Fruit fly (Drosophila melanogaster) whole organism, wandering third instar larva: ENCODE results near the gene Rcd7.

Source experiments
- Abd-B ChIP-seq: fragments of >200 bp; optimal IDR thresholded peaks from 2 replicates; lab custom pipeline; 2017; ENCODE audit warnings: missing biosample characterization, missing genetic modification characterization
- CG32264 ChIP-seq: fragments of 200-800 bp; sonication (Bioruptor generic); optimal IDR thresholded peaks from 2 replicates; lab custom pipeline; 2016; ENCODE audit warnings: missing biosample characterization, missing genetic modification characterization
- CG9705 ChIP-seq: fragments of 200-800 bp; sonication (Bioruptor generic); optimal IDR thresholded peaks from 2 replicates; lab custom pipeline; 2018; ENCODE audit warnings: missing biosample characterization, mild to moderate bottlenecking, missing genetic modification characterization
- CrebA ChIP-seq: fragments of 200-800 bp; sonication (Bioruptor generic); optimal IDR thresholded peaks from 2 replicates; lab custom pipeline; 2016; ENCODE audit warnings: missing biosample characterization, mild to moderate bottlenecking, missing genetic modification characterization, borderline replicate concordance
- Dfd ChIP-seq: fragments of >200 bp; optimal IDR thresholded peaks from 2 replicates; lab custom pipeline; 2017; ENCODE audit warnings: missing biosample characterization, missing genetic modification characterization
- Dif ChIP-seq: fragments of 200-275, 200-300 bp; sonication (Bioruptor generic); optimal IDR thresholded peaks from 2 replicates; lab custom pipeline; 2018; ENCODE audit warnings: missing biosample characterization, missing genetic modification characterization; ENCODE audit not compliant: partially characterized antibody
- GATAd ChIP-seq: sonication (Bioruptor generic); optimal IDR thresholded peaks from 2 replicates; lab custom pipeline; 2016; ENCODE audit warnings: missing biosample characterization, missing genetic modification characterization
- HLH106 ChIP-seq: fragments of 200-800 bp; optimal IDR thresholded peaks from 3 replicates; lab custom pipeline; 2019; ENCODE audit warnings: missing biosample characterization, mild to moderate bottlenecking, missing genetic modification characterization, moderate library complexity
- Hnf4 ChIP-seq: fragments of 200-800 bp; sonication (Bioruptor generic); optimal IDR thresholded peaks from 2 replicates; lab custom pipeline; 2016; ENCODE audit warnings: missing biosample characterization, mild to moderate bottlenecking, missing genetic modification characterization
- Hr83 ChIP-seq: fragments of 200-300 bp; sonication (Bioruptor generic); optimal IDR thresholded peaks from 2 replicates; lab custom pipeline; 2016; ENCODE audit warnings: missing biosample characterization, mild to moderate bottlenecking, missing genetic modification characterization, moderate library complexity; ENCODE audit not compliant: poor library complexity, severe bottlenecking
- Jra ChIP-seq: sonication (Bioruptor generic); optimal IDR thresholded peaks from 2 replicates; lab custom pipeline; 2016; ENCODE audit warnings: missing biosample characterization, missing genetic modification characterization
- Mio ChIP-seq: sonication (Bioruptor generic); optimal IDR thresholded peaks from 2 replicates; lab custom pipeline; 2016; ENCODE audit warnings: missing biosample characterization, missing genetic modification characterization
- Myc ChIP-seq: fragments of >200 bp; optimal IDR thresholded peaks from 2 replicates; lab custom pipeline; 2017
- N ChIP-seq: fragments of >200 bp; optimal IDR thresholded peaks from 2 replicates; lab custom pipeline; 2018; ENCODE audit warnings: missing biosample characterization, missing external identifiers, missing genetic modification characterization
- OdsH ChIP-seq: fragments of 200-800 bp; sonication (Bioruptor generic); optimal IDR thresholded peaks from 2 replicates; lab custom pipeline; 2016; ENCODE audit warnings: missing biosample characterization, mild to moderate bottlenecking, missing genetic modification characterization
- Rel ChIP-seq, 2 experiments: fragments of 200-800 bp; sonication (Bioruptor generic) in 1 of 2; optimal IDR thresholded peaks; 2 replicates in 1 of 2; 3 replicates in 1 of 2; lab custom pipeline; 2016 to 2019; ENCODE audit warnings: mild to moderate bottlenecking in 2 of 2, missing biosample characterization in 2 of 2, missing genetic modification characterization in 2 of 2, moderate library complexity in 1 of 2
- Sp1 ChIP-seq: fragments of 200-800 bp; sonication (Bioruptor generic); optimal IDR thresholded peaks from 3 replicates; lab custom pipeline; 2019; ENCODE audit warnings: missing biosample characterization, mild to moderate bottlenecking, missing genetic modification characterization, moderate library complexity
- Vsx2 ChIP-seq: fragments of 200-300, 225-300 bp; sonication (Bioruptor generic); optimal IDR thresholded peaks from 2 replicates; lab custom pipeline; 2018; ENCODE audit warnings: missing biosample characterization, missing genetic modification characterization; ENCODE audit not compliant: partially characterized antibody
- br ChIP-seq: fragments of 200-800 bp; sonication (Bioruptor generic); optimal IDR thresholded peaks from 2 replicates; lab custom pipeline; 2016; ENCODE audit warnings: missing biosample characterization, missing genetic modification characterization
- brk ChIP-seq: fragments of 200-800 bp; sonication (Bioruptor generic); optimal IDR thresholded peaks from 2 replicates; lab custom pipeline; 2016; ENCODE audit warnings: missing biosample characterization, mild to moderate bottlenecking, missing genetic modification characterization
- dmrt93B ChIP-seq: fragments of 200-800 bp; sonication (Bioruptor generic); optimal IDR thresholded peaks from 2 replicates; lab custom pipeline; 2018; ENCODE audit warnings: missing biosample characterization, mild to moderate bottlenecking, missing genetic modification characterization
- dsf ChIP-seq: sonication (Bioruptor generic); optimal IDR thresholded peaks from 2 replicates; lab custom pipeline; 2016; ENCODE audit warnings: missing biosample characterization, missing genetic modification characterization, borderline replicate concordance
- ey ChIP-seq: fragments of 200-800 bp; sonication (Bioruptor generic); optimal IDR thresholded peaks from 2 replicates; lab custom pipeline; 2016; ENCODE audit warnings: missing biosample characterization, missing genetic modification characterization
- foxo ChIP-seq, 2 experiments: fragments of 200-800 bp; sonication (Bioruptor generic); optimal IDR thresholded peaks; 2 replicates in 1 of 2; 3 replicates in 1 of 2; lab custom pipeline; 2016 to 2017; ENCODE audit warnings: missing biosample characterization in 2 of 2, missing genetic modification characterization in 2 of 2
- fru ChIP-seq: fragments of 200-800 bp; sonication (Bioruptor generic); optimal IDR thresholded peaks from 3 replicates; lab custom pipeline; 2016; ENCODE audit warnings: missing biosample characterization, mild to moderate bottlenecking, missing genetic modification characterization
- h ChIP-seq: fragments of 200-800 bp; sonication (Bioruptor generic); optimal IDR thresholded peaks from 3 replicates; lab custom pipeline; 2016; ENCODE audit warnings: missing biosample characterization, mild to moderate bottlenecking, missing genetic modification characterization
- jim ChIP-seq: fragments of 175-275, 200-325 bp; sonication (Bioruptor generic); optimal IDR thresholded peaks from 2 replicates; lab custom pipeline; 2016; ENCODE audit warnings: missing biosample characterization, mild to moderate bottlenecking, missing genetic modification characterization
- lola ChIP-seq: fragments of >200 bp; optimal IDR thresholded peaks from 2 replicates; lab custom pipeline; 2017; ENCODE audit warnings: missing biosample characterization, missing genetic modification characterization
- pan ChIP-seq: fragments of >200 bp; optimal IDR thresholded peaks from 2 replicates; lab custom pipeline; 2017
- psq ChIP-seq: fragments of 200-800 bp; sonication (Bioruptor generic); optimal IDR thresholded peaks from 3 replicates; lab custom pipeline; 2017; ENCODE audit warnings: missing biosample characterization, mild to moderate bottlenecking, missing genetic modification characterization, moderate library complexity
- sage ChIP-seq: fragments of 200-800 bp; sonication (Bioruptor generic); optimal IDR thresholded peaks from 2 replicates; lab custom pipeline; 2016; ENCODE audit warnings: missing biosample characterization, mild to moderate bottlenecking, missing genetic modification characterization
- sv ChIP-seq: fragments of 200-800 bp; sonication (Bioruptor generic); optimal IDR thresholded peaks from 3 replicates; lab custom pipeline; 2016; ENCODE audit warnings: missing biosample characterization, missing genetic modification characterization
- tai ChIP-seq: sonication (Bioruptor generic); optimal IDR thresholded peaks from 2 replicates; lab custom pipeline; 2016; ENCODE audit warnings: missing biosample characterization, missing genetic modification characterization
- usp ChIP-seq: fragments of >200 bp; optimal IDR thresholded peaks from 2 replicates; lab custom pipeline; 2017; ENCODE audit warnings: missing biosample characterization, missing genetic modification characterization
- woc ChIP-seq: sonication (Bioruptor generic); optimal IDR thresholded peaks from 2 replicates; lab custom pipeline; 2016; ENCODE audit warnings: missing biosample characterization, mild to moderate bottlenecking, missing genetic modification characterization

The Rcd7 gene

DNA sequence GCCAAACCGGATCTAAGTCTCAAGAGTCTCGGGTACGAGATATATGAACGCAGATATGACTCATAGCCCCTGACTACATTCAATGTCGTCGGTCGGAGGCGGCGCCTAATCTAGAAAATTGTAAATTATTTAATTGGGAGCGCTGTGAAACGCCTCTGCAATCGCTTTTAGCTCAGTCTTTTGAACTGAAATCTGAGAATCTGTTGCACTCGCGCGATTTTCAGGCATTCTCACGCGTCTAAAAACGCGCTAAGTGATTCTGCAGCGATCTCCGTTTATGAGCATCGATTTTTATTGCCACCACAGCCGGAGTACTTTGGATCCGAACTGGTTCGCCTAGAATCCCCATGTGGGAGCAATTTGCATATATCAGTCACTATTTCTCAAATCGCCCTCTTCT lies 16.4 kb upstream of the Rcd7 start:
- TF ChIP-seq Abd-B, result no peak
- TF ChIP-seq pan, result no peak
- TF ChIP-seq dmrt93B, result no peak
- TF ChIP-seq psq, result no peak
- TF ChIP-seq fru (GFP tag; lab: Kevin White, UChicago), result no peak
- no peak for TF ChIP-seq Vsx2 (GFP tag; lab: Kevin White, UChicago)
- no peak for TF ChIP-seq CG9705
- TF ChIP-seq Myc (lab: Kevin White, UChicago), result no peak
- no peak for TF ChIP-seq usp
- no peak for TF ChIP-seq brk (GFP tag; lab: Kevin White, UChicago)
- no peak for TF ChIP-seq foxo (GFP tag; optimal IDR thresholded peaks at IDR 0.05; lab: Kevin White, UChicago)
- TF ChIP-seq woc, result no peak
- TF ChIP-seq N (GFP tag; lab: Kevin White, UChicago), result no peak
- TF ChIP-seq Sp1, result no peak
- TF ChIP-seq sv (GFP tag; lab: Kevin White, UChicago), result no peak
- TF ChIP-seq dsf, result no peak
- TF ChIP-seq h (GFP tag; lab: Kevin White, UChicago), result no peak
- TF ChIP-seq ey (GFP tag; lab: Kevin White, UChicago), result no peak
- TF ChIP-seq Hnf4 (GFP tag; lab: Kevin White, UChicago), result no peak

DNA sequence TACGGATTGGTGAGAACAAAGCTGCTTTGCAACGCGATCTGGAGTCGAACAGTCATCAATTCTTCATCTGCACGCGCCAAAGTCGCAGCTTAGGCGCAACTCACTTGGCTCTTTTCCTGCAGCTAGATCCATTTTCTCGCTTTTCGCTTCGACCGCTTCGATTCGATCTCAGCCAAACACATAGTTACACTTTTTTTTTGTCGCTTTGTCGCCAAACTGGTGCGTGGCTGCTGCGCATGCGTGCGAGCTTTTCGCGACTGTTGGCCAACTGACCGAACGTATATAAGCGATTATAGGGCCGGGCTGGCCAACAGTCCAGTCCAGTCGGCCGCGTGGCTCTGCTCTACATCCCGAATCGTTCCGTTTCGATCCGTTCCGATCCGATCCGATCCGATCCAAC lies 12.5 kb upstream of the Rcd7 start, which contains the start of gene Cpr76Bd:
Gene Cpr76Bd, plus strand, starts transcription at position 301 of the 400 bp plus-strand sequence.
- TF ChIP-seq lola (GFP tag; lab: Kevin White, UChicago) (no peak), Sp1 (no peak), psq (no peak), dsf (no peak), Mio (GFP tag; lab: Kevin White, UChicago) (no peak), OdsH (GFP tag; lab: Kevin White, UChicago) (no peak), Dfd (GFP tag; lab: Kevin White, UChicago) (no peak), tai (GFP tag; lab: Kevin White, UChicago) (no peak), br (GFP tag; lab: Kevin White, UChicago) (no peak), sage (GFP tag; lab: Kevin White, UChicago) (no peak), CrebA (no peak), woc (no peak), Hr83 (no peak), Vsx2 (GFP tag; lab: Kevin White, UChicago) (no peak), jim (GFP tag; lab: Kevin White, UChicago) (no peak)

DNA sequence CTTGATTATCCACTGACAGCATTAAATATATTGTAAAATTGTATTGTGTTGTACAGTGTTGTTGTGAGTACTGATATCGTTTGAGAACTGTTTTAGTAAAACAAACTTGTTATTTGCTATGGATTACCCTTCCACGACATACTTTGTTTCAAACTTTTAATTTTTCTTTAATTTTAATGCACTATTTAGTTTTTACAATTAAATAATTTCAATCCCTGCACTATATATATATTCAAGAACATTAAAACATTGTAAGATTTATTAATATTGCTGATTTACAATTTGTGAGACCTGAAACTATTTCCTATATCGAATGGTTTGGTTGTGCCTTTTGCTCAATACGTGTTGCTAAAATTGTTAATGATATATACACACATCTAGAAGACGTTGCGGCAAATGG lies 805 bp upstream of the Rcd7 start, which contains the start of the genes CG46434 and Dred:
Gene CG46434, minus strand, starts transcription at position 101 of the 400 bp plus-strand sequence.
Gene Dred, minus strand, starts transcription at position 101 of the 400 bp plus-strand sequence.
- TF ChIP-seq Abd-B, result no peak
- no peak for TF ChIP-seq usp
- no peak for TF ChIP-seq Vsx2 (GFP tag; lab: Kevin White, UChicago)
- no peak for TF ChIP-seq tai (GFP tag; lab: Kevin White, UChicago)
- TF ChIP-seq Rel (GFP tag; optimal IDR thresholded peaks at IDR 0.05; lab: Kevin White, UChicago), result no peak
- TF ChIP-seq Rel (tag; optimal IDR thresholded peaks at IDR 0.05; lab: Kevin White, UChicago), result no peak
- TF ChIP-seq dsf, result no peak
- no peak for TF ChIP-seq OdsH (GFP tag; lab: Kevin White, UChicago)
- no peak for TF ChIP-seq sv (GFP tag; lab: Kevin White, UChicago)
- no peak for TF ChIP-seq Dif (GFP tag; lab: Kevin White, UChicago)
- no peak for TF ChIP-seq HLH106 (tag; lab: Kevin White, UChicago)
- TF ChIP-seq N (GFP tag; lab: Kevin White, UChicago), result no peak
- no peak for TF ChIP-seq jim (GFP tag; lab: Kevin White, UChicago)
- no peak for TF ChIP-seq CG9705
- no peak for TF ChIP-seq dmrt93B
- TF ChIP-seq CG32264, result no peak

DNA sequence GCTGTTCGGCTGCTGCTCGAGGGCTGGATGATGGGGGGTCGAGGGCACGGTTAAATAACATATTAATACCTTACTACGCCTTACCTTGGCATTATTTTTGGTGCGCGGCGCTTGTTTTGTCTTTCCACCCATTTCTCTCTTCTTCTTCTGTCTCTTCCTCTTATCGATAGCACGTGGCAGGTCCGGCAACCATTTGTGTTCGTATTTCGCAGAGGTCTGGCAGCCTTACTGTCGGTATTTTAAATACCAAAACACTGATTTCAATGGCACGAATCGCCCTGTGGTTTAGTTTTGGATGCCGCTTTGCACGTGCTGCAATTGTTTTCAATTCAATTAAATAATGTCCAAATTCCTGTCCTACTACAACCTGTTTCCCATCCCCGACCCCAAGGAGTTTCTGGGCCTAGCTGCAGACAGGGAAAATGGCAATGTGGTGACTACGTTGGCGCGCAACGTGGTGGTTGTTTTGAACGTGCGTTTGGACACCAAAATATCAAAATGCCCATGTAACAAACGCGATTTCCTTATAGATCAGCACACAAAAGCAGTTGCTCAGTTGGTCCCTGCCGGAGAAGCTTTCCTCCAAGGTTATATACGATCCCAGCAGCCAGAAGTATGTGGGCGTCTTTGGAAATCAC lies 7.3 kb downstream of the Rcd7 start, which contains the start of the genes Ltn1 and CG9300:
Gene Ltn1, minus strand, starts transcription at position 155 of the 638 bp plus-strand sequence.
Gene CG9300, plus strand, starts transcription at position 285 of the 638 bp plus-strand sequence.
- TF ChIP-seq N (GFP tag; lab: Kevin White, UChicago) (no peak), Jra (GFP tag; lab: Kevin White, UChicago) (no peak), CG32264 (no peak), Hr83 (peak; percentile 9), Myc (lab: Kevin White, UChicago) (peak; percentile 43), tai (GFP tag; lab: Kevin White, UChicago) (no peak), pan (no peak), GATAd (GFP tag; lab: Kevin White, UChicago) (no peak)
